Fruit fly (Drosophila melanogaster): ENCODE measurements around the gene CG14671.

DNA sequence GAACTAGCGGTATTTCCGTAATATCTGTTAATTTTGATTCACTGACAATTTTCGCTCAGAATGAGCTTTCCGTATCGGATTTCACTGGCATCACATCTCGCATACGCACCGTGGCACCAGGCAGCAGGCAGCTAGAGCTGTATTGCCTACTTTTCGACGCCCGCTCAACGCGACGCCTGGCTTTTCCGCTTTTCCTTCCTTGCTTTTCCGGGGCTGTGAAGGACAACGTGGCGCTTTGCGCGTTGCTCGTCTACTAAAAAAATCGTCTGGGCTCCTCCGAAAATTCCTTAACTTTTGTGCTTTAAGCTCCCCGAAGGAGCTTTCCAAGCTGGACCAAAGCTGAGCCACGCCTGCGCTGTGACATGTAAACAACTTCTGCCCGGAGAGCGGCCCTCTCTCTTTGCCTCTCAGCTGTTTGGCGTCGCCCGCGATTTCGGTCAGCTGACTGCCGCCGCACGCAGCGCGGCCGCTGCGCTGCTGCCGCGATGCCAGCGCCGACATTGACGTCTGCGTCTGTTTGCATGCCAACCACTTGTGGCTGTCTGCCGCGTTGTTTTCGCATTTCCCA, 41.5 kb downstream of the CG14671 start, which contains the start of the genes CG43845 and Nmdar1:
- TF ChIP-seq OdsH (GFP tag; optimal IDR thresholded peaks at IDR 0.05) (no peak), CG31627 (GFP tag; optimal IDR thresholded peaks at IDR 0.05) (no peak), achi (GFP tag; optimal IDR thresholded peaks at IDR 0.05) (no peak), Eip93F (GFP tag; optimal IDR thresholded peaks at IDR 0.05) (no peak), CG10631 (GFP tag; optimal IDR thresholded peaks at IDR 0.05) (no peak), Sox14 (GFP tag; optimal IDR thresholded peaks at IDR 0.05) (no peak), svp (GFP tag) (no peak), cyc (GFP tag; optimal IDR thresholded peaks at IDR 0.05) (no peak), net (GFP tag; optimal IDR thresholded peaks at IDR 0.05) (no peak), fd59A (GFP tag; optimal IDR thresholded peaks at IDR 0.05) (no peak), Hr4 (GFP tag; optimal IDR thresholded peaks at IDR 0.05) (no peak), CG34406 (GFP tag; optimal IDR thresholded peaks at IDR 0.05) (no peak)
